Worm (Caenorhabditis elegans) whole organism, L4 larva: ENCODE results near the gene Y54G2A.18.

Source experiments
- T26A8.4 ChIP-seq: fragments of 200-800 bp; sonication (Bioruptor generic); IDR thresholded peaks from 2 replicates; pipeline ENCODE4 v1.3.6; 2022; ENCODE audit warnings: missing genetic modification characterization, missing compliant biosample characterization
- aly-2 ChIP-seq: sonication (generic microtip); optimal IDR thresholded peaks from 2 replicates; lab custom pipeline; 2018; ENCODE audit warnings: missing biosample characterization, missing genetic modification characterization
- daf-8 ChIP-seq: fragments of 200-800 bp; sonication (Bioruptor generic); IDR thresholded peaks from 2 replicates; pipeline ENCODE4 v1.3.6; 2022; ENCODE audit warnings: missing genetic modification characterization, missing compliant biosample characterization
- dpl-1 ChIP-seq: fragments of 150-350 bp; optimal IDR thresholded peaks from 2 replicates; lab custom pipeline; 2014; ENCODE audit warnings: missing biosample characterization, missing genetic modification reagents, missing genetic modification characterization
- lin-39 ChIP-seq: fragments of 150-350 bp; optimal IDR thresholded peaks from 2 replicates; lab custom pipeline; 2014; ENCODE audit warnings: missing biosample characterization, missing genetic modification reagents, missing genetic modification characterization
- zag-1 ChIP-seq: fragments of 150-350 bp; optimal IDR thresholded peaks from 2 replicates; lab custom pipeline; 2014; ENCODE audit warnings: missing biosample characterization, missing genetic modification characterization

DNA sequence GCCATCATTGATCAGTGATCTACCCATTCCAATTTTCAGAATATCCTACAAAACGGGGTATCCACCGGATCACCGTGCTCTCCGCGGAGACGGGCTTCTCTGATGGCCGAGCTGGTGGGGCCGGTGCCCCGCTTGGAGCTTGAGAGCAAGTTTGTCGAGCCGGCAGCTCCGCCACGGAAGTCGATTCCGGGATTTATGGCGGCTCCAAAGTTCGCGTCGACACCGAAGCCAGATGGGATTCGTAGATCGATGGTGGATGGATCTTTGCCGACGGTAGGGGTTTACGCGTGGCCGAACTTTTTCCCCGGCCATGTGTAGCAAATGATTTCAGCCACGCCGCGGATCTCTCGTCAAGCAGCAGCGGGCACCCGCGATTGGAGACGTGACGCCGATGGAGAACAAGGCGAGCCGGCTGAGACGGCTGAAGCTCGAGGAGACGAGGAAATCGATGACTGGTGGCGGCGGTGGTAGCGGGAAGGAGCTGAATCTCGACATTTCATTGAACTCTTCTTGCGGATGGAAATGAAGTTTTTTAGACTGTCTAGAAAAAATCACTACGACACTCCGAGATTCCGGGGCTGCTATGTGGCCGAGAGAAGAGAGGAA is 3.7 kb downstream of the Y54G2A.18 start:
- TF ChIP-seq daf-8 (GFP tag; lab: Robert Waterston, UW) (no peak), dpl-1 (GFP tag; lab: Kevin White, UChicago) (no peak), zag-1 (tag; lab: Kevin White, UChicago) (no peak), lin-39 (no peak), aly-2 (tag; lab: Kevin White, UChicago) (no peak), T26A8.4 (GFP tag; lab: Robert Waterston, UW) (no peak)
